Fruit fly (Drosophila melanogaster): ENCODE data around the gene CG12288.

DNA sequence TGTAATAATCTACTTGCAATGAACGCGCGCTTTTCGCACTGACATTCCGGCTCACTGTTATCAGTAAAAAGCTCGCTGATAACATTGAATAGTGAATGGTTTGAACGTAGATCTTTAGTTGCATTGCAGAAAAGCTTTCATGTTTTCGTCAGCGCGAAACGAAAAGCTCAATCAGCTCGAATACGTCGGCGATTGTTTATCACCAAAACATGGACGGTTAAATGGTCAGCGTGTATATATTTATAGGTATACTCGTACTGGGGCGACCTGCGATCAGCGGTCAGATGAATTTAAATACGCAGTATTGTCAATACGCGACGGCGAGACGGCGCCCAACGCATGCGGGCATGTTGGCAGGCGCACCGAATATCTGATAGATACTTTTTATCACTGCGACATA is 15.6 kb downstream of the CG12288 start:
- TF ChIP-seq CG13296 (GFP tag; optimal IDR thresholded peaks at IDR 0.05) (no peak), ttk (GFP tag; IDR thresholded peaks at IDR 0.05) (no peak), CG4328 (GFP tag; optimal IDR thresholded peaks at IDR 0.05) (no peak), Pdp1 (GFP tag; optimal IDR thresholded peaks at IDR 0.05) (peak in 1 of 2 experiments; percentile 0), fd102C (GFP tag; optimal IDR thresholded peaks at IDR 0.05) (no peak), Blimp-1 (GFP tag; optimal IDR thresholded peaks at IDR 0.05) (no peak), Abd-B (GFP tag; optimal IDR thresholded peaks at IDR 0.05) (no peak), HLHmδ (GFP tag; optimal IDR thresholded peaks at IDR 0.05) (no peak), dati (GFP tag; IDR thresholded peaks at IDR 0.05) (no peak)

Measured in whole organism, embryonic.